Worm (Caenorhabditis elegans) whole organism, young adult: Measurements from ENCODE around the gene moc-2.
A peak's percentile ranks its signal among the peaks of the same experiment; 100 is the strongest.

Source experiments
- F37B4.10 ChIP-seq: fragments of 200-800 bp; sonication (Bioruptor generic); IDR thresholded peaks from 2 replicates; pipeline ENCODE4 v1.3.6; 2022; ENCODE audit warnings: missing genetic modification characterization, missing compliant biosample characterization
- F39B2.1 ChIP-seq: fragments of 200-800 bp; sonication (Bioruptor generic); IDR thresholded peaks from 2 replicates; pipeline ENCODE4 v1.3.6; 2022; ENCODE audit warnings: missing genetic modification reagents, missing genetic modification characterization, missing compliant biosample characterization
- F55B11.4 ChIP-seq: sonication (generic microtip); optimal IDR thresholded peaks from 2 replicates; lab custom pipeline; 2016; ENCODE audit warnings: missing compliant biosample characterization, missing genetic modification characterization, borderline replicate concordance; ENCODE audit not compliant: insufficient read depth
- F57A8.1 ChIP-seq: fragments of 200-800 bp; sonication (Bioruptor generic); optimal IDR thresholded peaks from 2 replicates; lab custom pipeline; 2018; ENCODE audit warnings: mild to moderate bottlenecking, missing genetic modification characterization, moderate library complexity, missing compliant biosample characterization
- K12H6.12 ChIP-seq: fragments of 200-800 bp; sonication (Bioruptor generic); optimal IDR thresholded peaks from 2 replicates; lab custom pipeline; 2018; ENCODE audit warnings: mild to moderate bottlenecking, missing genetic modification characterization, missing compliant biosample characterization
- Y53G8AR.9 ChIP-seq: fragments of 200-800 bp; sonication (Bioruptor generic); conservative IDR thresholded peaks from 2 replicates; pipeline ENCODE4 v1.3.6; 2022; ENCODE audit warnings: missing genetic modification reagents, missing genetic modification characterization, missing compliant biosample characterization
- ZK185.1 ChIP-seq: sonication (generic microtip); optimal IDR thresholded peaks from 2 replicates; lab custom pipeline; 2016; ENCODE audit warnings: mild to moderate bottlenecking, missing genetic modification characterization, missing compliant biosample characterization; ENCODE audit not compliant: poor library complexity, severe bottlenecking
- aptf-3 ChIP-seq: fragments of 200-800 bp; sonication (Bioruptor generic); IDR thresholded peaks from 2 replicates; pipeline ENCODE4 v1.3.6; 2022; ENCODE audit warnings: missing genetic modification characterization, missing compliant biosample characterization
- attf-5 ChIP-seq: fragments of 200-800 bp; sonication (Bioruptor generic); optimal IDR thresholded peaks from 2 replicates; lab custom pipeline; 2018; ENCODE audit warnings: mild to moderate bottlenecking, missing genetic modification characterization, missing compliant biosample characterization
- cebp-2 ChIP-seq: fragments of 200-800 bp; sonication (Bioruptor generic); IDR thresholded peaks from 2 replicates; pipeline ENCODE4 v1.3.6; 2022; ENCODE audit warnings: missing genetic modification characterization, missing compliant biosample characterization
- ceh-100 ChIP-seq: fragments of 200-800 bp; sonication (Bioruptor generic); IDR thresholded peaks from 2 replicates; pipeline ENCODE4 v1.3.6; 2022; ENCODE audit warnings: missing genetic modification reagents, missing genetic modification characterization, missing compliant biosample characterization
- ceh-40 ChIP-seq: fragments of 200-800 bp; sonication (Bioruptor generic); IDR thresholded peaks from 2 replicates; pipeline ENCODE4 v1.3.6; 2022; ENCODE audit warnings: missing genetic modification characterization, missing compliant biosample characterization
- ceh-58 ChIP-seq: fragments of 200-800 bp; sonication (Bioruptor generic); IDR thresholded peaks from 2 replicates; pipeline ENCODE4 v1.3.6; 2022; ENCODE audit warnings: missing genetic modification characterization, missing compliant biosample characterization
- dox-1 ChIP-seq: fragments of 200-800 bp; sonication (Bioruptor generic); IDR thresholded peaks from 2 replicates; pipeline ENCODE4 v1.3.6; 2022; ENCODE audit warnings: missing genetic modification reagents, missing genetic modification characterization, missing compliant biosample characterization
- dpl-1 ChIP-seq: fragments of 150-350 bp; optimal IDR thresholded peaks from 2 replicates; lab custom pipeline; 2014; ENCODE audit warnings: missing biosample characterization, missing genetic modification reagents, missing genetic modification characterization
- egrh-3 ChIP-seq: fragments of 200-800 bp; sonication (Bioruptor generic); IDR thresholded peaks from 2 replicates; pipeline ENCODE4 v1.3.6; 2022; ENCODE audit warnings: missing genetic modification reagents, missing genetic modification characterization, missing compliant biosample characterization
- ets-4 ChIP-seq: fragments of 200-800 bp; sonication (Bioruptor generic); optimal IDR thresholded peaks from 2 replicates; lab custom pipeline; 2018; ENCODE audit warnings: mild to moderate bottlenecking, missing genetic modification characterization, missing compliant biosample characterization
- fkh-3 ChIP-seq: sonication (generic microtip); optimal IDR thresholded peaks from 2 replicates; lab custom pipeline; 2016; ENCODE audit warnings: mild to moderate bottlenecking, missing genetic modification characterization, missing compliant biosample characterization
- hlh-26 ChIP-seq: fragments of 200-800 bp; sonication (Bioruptor generic); conservative IDR thresholded peaks from 2 replicates; pipeline ENCODE4 v1.3.6; 2022; ENCODE audit warnings: missing genetic modification reagents, missing genetic modification characterization, missing compliant biosample characterization
- hsf-1 ChIP-seq: fragments of 200-800 bp; sonication (Bioruptor generic); IDR thresholded peaks from 2 replicates; pipeline ENCODE4 v1.3.6; 2022; ENCODE audit warnings: missing genetic modification reagents, missing genetic modification characterization, missing compliant biosample characterization
- let-526 ChIP-seq: fragments of 200-800 bp; sonication (Bioruptor generic); IDR thresholded peaks from 2 replicates; pipeline ENCODE4 v1.3.6; 2022; ENCODE audit warnings: missing genetic modification reagents, missing genetic modification characterization, missing compliant biosample characterization
- let-607 ChIP-seq, 2 experiments: fragments of 200-800 bp in 1 of 2; sonication (Bioruptor generic) in 1 of 2; sonication (generic microtip) in 1 of 2; optimal IDR thresholded peaks; 2 replicates each; lab custom pipeline; 2016 to 2018; ENCODE audit warnings: mild to moderate bottlenecking in 2 of 2, missing compliant biosample characterization in 2 of 2, missing genetic modification characterization in 2 of 2, moderate library complexity in 2 of 2, missing genotype in 1 of 2
- lin-26 ChIP-seq: fragments of 200-800 bp; sonication (Bioruptor generic); IDR thresholded peaks from 2 replicates; pipeline ENCODE4 v1.3.6; 2022; ENCODE audit warnings: missing genetic modification reagents, missing genetic modification characterization, missing compliant biosample characterization
- lin-35 ChIP-seq, 3 experiments: fragments of 150-350 bp in 2 of 3; sonication (generic microtip) in 1 of 3; optimal IDR thresholded peaks; 2 replicates each; lab custom pipeline; 2014 to 2018; ENCODE audit warnings: missing biosample characterization in 3 of 3, missing genetic modification characterization in 3 of 3, missing genetic modification reagents in 3 of 3
- lir-1 ChIP-seq: fragments of 200-800 bp; sonication (Bioruptor generic); conservative IDR thresholded peaks from 2 replicates; pipeline ENCODE4 v1.3.6; 2022; ENCODE audit warnings: missing genetic modification reagents, missing genetic modification characterization, missing compliant biosample characterization
- lsl-1 ChIP-seq: fragments of 200-800 bp; sonication (Bioruptor generic); optimal IDR thresholded peaks from 2 replicates; lab custom pipeline; 2018; ENCODE audit warnings: mild to moderate bottlenecking, missing genetic modification characterization, moderate library complexity, missing compliant biosample characterization
- madf-6 ChIP-seq: fragments of 200-800 bp; sonication (Bioruptor generic); IDR thresholded peaks from 2 replicates; pipeline ENCODE4 v1.3.6; 2022; ENCODE audit warnings: missing genetic modification reagents, missing genetic modification characterization, missing compliant biosample characterization
- madf-8 ChIP-seq: fragments of 200-800 bp; sonication (Bioruptor generic); conservative IDR thresholded peaks from 2 replicates; pipeline ENCODE4 v1.3.6; 2022; ENCODE audit warnings: missing genetic modification reagents, missing genetic modification characterization, missing compliant biosample characterization
- mcd-1 ChIP-seq: fragments of 200-800 bp; sonication (Bioruptor generic); IDR thresholded peaks from 2 replicates; pipeline ENCODE4 v1.3.6; 2022; ENCODE audit warnings: missing genetic modification reagents, missing genetic modification characterization, missing compliant biosample characterization
- nfyb-1 ChIP-seq: fragments of 200-800 bp; sonication (Bioruptor generic); IDR thresholded peaks from 2 replicates; pipeline ENCODE4 v1.3.6; 2022; ENCODE audit warnings: missing genetic modification reagents, missing genetic modification characterization, missing compliant biosample characterization
- nhr-120 ChIP-seq: fragments of 200-800 bp; sonication (Bioruptor generic); IDR thresholded peaks from 2 replicates; pipeline ENCODE4 v1.3.6; 2022; ENCODE audit warnings: missing genetic modification characterization, missing compliant biosample characterization
- nhr-80 ChIP-seq: sonication (generic microtip); optimal IDR thresholded peaks from 2 replicates; lab custom pipeline; 2016; ENCODE audit warnings: missing genetic modification characterization, missing compliant biosample characterization
- nhr-90 ChIP-seq: sonication (generic microtip); optimal IDR thresholded peaks from 2 replicates; lab custom pipeline; 2016; ENCODE audit warnings: missing genotype, mild to moderate bottlenecking, missing genetic modification characterization, missing compliant biosample characterization
- pbrm-1 ChIP-seq: fragments of 200-800 bp; sonication (Bioruptor generic); IDR thresholded peaks from 2 replicates; pipeline ENCODE4 v1.3.6; 2022; ENCODE audit warnings: missing genetic modification reagents, missing genetic modification characterization, missing compliant biosample characterization
- rec-8 ChIP-seq, 2 experiments: sonication (generic microtip); optimal IDR thresholded peaks; 2 replicates each; lab custom pipeline; 2016; ENCODE audit warnings: mild to moderate bottlenecking in 2 of 2, missing genetic modification characterization in 2 of 2, missing genetic modification reagents in 2 of 2, missing genotype in 2 of 2, missing biosample characterization in 1 of 2, missing compliant biosample characterization in 1 of 2, moderate library complexity in 1 of 2
- repo-1 ChIP-seq: sonication (generic microtip); optimal IDR thresholded peaks from 2 replicates; lab custom pipeline; 2017; ENCODE audit warnings: mild to moderate bottlenecking, missing genetic modification characterization, missing compliant biosample characterization
- snpc-1.1 ChIP-seq: sonication (generic microtip); optimal IDR thresholded peaks from 2 replicates; lab custom pipeline; 2017; ENCODE audit warnings: missing genetic modification characterization, mild to moderate bottlenecking, missing compliant biosample characterization, antibody characterized with exemption, moderate library complexity, missing genotype, missing genetic modification reagents; ENCODE audit not compliant: insufficient read depth
- somi-1 ChIP-seq: fragments of 200-800 bp; sonication (Bioruptor generic); optimal IDR thresholded peaks from 2 replicates; lab custom pipeline; 2018; ENCODE audit warnings: mild to moderate bottlenecking, missing genetic modification characterization, missing compliant biosample characterization
- ztf-18 ChIP-seq: sonication (generic microtip); optimal IDR thresholded peaks from 2 replicates; lab custom pipeline; 2016; ENCODE audit warnings: missing genotype, mild to moderate bottlenecking, missing genetic modification characterization, missing compliant biosample characterization
- ztf-22 ChIP-seq: fragments of 200-800 bp; sonication (Bioruptor generic); optimal IDR thresholded peaks from 2 replicates; lab custom pipeline; 2018; ENCODE audit warnings: mild to moderate bottlenecking, missing genetic modification characterization, moderate library complexity, missing compliant biosample characterization
- ztf-6 ChIP-seq: fragments of 200-800 bp; sonication (Bioruptor generic); IDR thresholded peaks from 2 replicates; pipeline ENCODE4 v1.3.6; 2022; ENCODE audit warnings: missing genetic modification reagents, missing genetic modification characterization, missing compliant biosample characterization

The moc-2 gene

DNA sequence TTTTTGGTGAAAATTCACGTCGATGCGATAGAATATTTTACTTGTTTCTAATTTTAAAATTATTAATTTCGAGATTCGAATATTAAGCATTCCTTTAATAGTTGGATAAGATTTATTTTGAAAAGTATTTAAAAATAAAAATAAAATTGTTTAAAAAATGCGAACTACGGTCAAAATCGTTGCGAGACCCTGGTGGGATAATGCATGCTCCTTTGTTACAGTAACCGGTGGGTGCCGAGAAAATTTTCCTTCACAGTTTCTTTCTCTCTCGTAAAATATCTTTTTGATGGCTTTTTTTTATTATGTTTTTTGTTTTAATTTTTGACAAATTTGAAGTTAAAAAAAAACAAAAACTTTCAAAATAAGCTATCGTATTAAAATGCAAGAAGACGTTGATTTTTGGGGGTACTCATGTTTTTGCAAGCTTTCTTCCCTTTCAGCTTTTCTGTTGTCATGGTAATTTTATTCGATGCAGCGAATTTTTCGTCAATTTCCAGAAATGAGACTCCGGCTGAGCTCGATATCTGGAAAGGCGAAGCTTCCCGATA is 7.3 kb downstream of the moc-2 start, which contains the start of gene dgtr-1 (continued):
- TF ChIP-seq ceh-100 (GFP tag; lab: Robert Waterston, UW): no peak

ce11 chrV:6495353-6495752 is 8.6 kb downstream of the moc-2 start:
- TF ChIP-seq let-526 (GFP tag; lab: Robert Waterston, UW) (no peak), nhr-80 (tag; lab: Kevin White, UChicago) (peak; percentile 26), ztf-22 (GFP tag; lab: Kevin White, UChicago) (no peak)

- TF ChIP-seq lin-35 (GFP tag; optimal IDR thresholded peaks at IDR 0.05; lab: Kevin White, UChicago) (no peak), K12H6.12 (tag; lab: Kevin White, UChicago) (no peak), aptf-3 (GFP tag; lab: Robert Waterston, UW) (no peak), ztf-18 (no peak), ceh-40 (no peak), repo-1 (tag; lab: Kevin White, UChicago) (no peak), mcd-1 (GFP tag; lab: Robert Waterston, UW) (no peak), F37B4.10 (no peak), F55B11.4 (tag; lab: Kevin White, UChicago) (no peak), snpc-1.1 (tag; lab: Kevin White, UChicago) (no peak), F57A8.1 (GFP tag; lab: Kevin White, UChicago) (no peak), ceh-58 (GFP tag; lab: Robert Waterston, UW) (no peak), nhr-120 (GFP tag; lab: Robert Waterston, UW) (no peak), let-607 (tag; optimal IDR thresholded peaks at IDR 0.05; lab: Kevin White, UChicago) (no peak), Y53G8AR.9 (no peak), madf-8 (GFP tag; lab: Robert Waterston, UW) (no peak), lsl-1 (GFP tag; lab: Kevin White, UChicago) (no peak), ztf-6 (GFP tag; lab: Robert Waterston, UW) (no peak), cebp-2 (GFP tag; lab: Robert Waterston, UW) (no peak), egrh-3 (no peak)
These were observed 10.2 kb downstream of the moc-2 start, which contains the start of gene cpt-6 for ce11 chrV:6493821-6494220. TSS of gene cpt-6 (minus strand) at chrV:6493921.

DNA sequence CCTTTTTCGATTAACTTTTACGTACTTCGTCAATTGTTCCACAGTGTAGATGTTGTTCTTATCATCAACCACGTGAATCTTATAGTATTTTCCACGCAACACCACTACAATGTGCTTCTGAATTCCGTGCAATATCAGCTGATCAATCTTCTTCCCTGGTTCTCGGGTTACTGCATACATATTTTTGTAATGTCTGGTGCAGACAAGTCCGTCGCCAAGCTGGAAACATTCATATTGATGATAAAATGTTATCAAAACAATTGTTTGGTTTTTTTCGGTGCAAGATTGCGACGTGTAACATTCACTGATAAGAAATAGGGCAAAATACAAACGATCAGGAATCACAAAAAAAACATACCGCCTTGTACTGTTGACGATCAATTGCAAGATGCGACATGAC is 11.5 kb downstream of the moc-2 start:
- TF ChIP-seq mcd-1 (GFP tag; lab: Robert Waterston, UW): no peak
- no peak for TF ChIP-seq nhr-90 (tag; lab: Kevin White, UChicago)
- peak; percentile 65 for TF ChIP-seq nhr-80 (tag; lab: Kevin White, UChicago)
- TF ChIP-seq madf-6 (GFP tag; lab: Robert Waterston, UW): no peak
- no peak for TF ChIP-seq ZK185.1 (tag; lab: Kevin White, UChicago)
- TF ChIP-seq F39B2.1 (GFP tag; lab: Robert Waterston, UW): no peak

ce11 chrV:6488849-6489248 is 15.1 kb downstream of the moc-2 start, which contains the start of gene lec-10:
TSS of gene lec-10 (minus strand) at chrV:6489120.
- no peak for TF ChIP-seq hlh-26 (GFP tag; lab: Robert Waterston, UW)
- no peak for TF ChIP-seq fkh-3
- no peak for TF ChIP-seq rec-8 (tag; optimal IDR thresholded peaks at IDR 0.05; lab: Kevin White, UChicago)
- no peak for TF ChIP-seq madf-6 (GFP tag; lab: Robert Waterston, UW)
- no peak for TF ChIP-seq pbrm-1 (GFP tag; lab: Robert Waterston, UW)
- TF ChIP-seq nhr-80 (tag; lab: Kevin White, UChicago): peak; percentile 84
- no peak for TF ChIP-seq lin-26
- no peak for TF ChIP-seq ztf-18
- TF ChIP-seq ets-4 (GFP tag; lab: Kevin White, UChicago): no peak
- TF ChIP-seq hsf-1: peak; percentile 60; the same call in 1 of the 2 replicates
- 0 out of 2 replicates have a peak, but pooled peaks have one; percentile 4 for TF ChIP-seq dox-1
- TF ChIP-seq nfyb-1 (GFP tag; lab: Robert Waterston, UW): no peak
- TF ChIP-seq F39B2.1 (GFP tag; lab: Robert Waterston, UW): no peak
- no peak for TF ChIP-seq attf-5
- TF ChIP-seq dpl-1 (GFP tag; lab: Kevin White, UChicago): no peak
- no peak for TF ChIP-seq F55B11.4 (tag; lab: Kevin White, UChicago)
- TF ChIP-seq somi-1 (GFP tag; lab: Kevin White, UChicago): no peak
- no peak for TF ChIP-seq lir-1 (GFP tag; lab: Robert Waterston, UW)
